Fruit fly (Drosophila melanogaster) S2 (cell line): ENCODE measurements around the gene Hs6st.

Experiments used
- CG8478 ChIP-seq: fragments of >200 bp; optimal IDR thresholded peaks from 2 replicates; lab custom pipeline; 2018
- CTCF ChIP-seq, 2 experiments: fragments of >200 bp; optimal IDR thresholded peaks; 2 replicates each; lab custom pipeline; 2018

DNA sequence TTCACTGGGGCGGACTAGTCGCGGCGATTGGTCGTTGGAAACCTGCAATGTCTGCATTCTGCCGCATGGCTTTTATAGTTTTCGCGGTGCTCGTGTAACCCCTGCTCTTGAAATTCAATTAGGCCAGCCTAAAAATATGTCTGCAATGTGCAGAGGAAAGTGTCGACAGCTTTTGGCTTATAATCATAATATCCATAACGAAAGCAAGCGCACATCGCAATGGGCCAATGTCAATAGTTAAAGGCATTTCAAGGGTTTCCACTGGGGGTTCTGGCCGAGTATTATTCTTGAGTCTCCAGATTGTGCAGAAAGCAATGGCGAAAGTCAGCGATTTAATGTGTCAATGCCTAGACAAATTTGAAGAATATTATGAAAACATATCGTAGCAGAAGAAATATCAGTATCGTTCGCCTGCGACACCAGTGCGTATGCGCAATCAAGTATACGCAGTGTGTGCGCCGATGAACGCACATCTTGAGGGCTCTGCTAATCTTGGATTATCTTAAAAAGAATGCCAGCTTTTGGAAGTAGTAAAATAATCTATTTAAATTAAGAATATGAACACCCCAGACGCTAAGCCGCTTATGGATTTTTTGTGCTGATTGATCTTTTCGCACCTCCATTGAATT is 120.0 kb downstream of the Hs6st start, which contains the start of gene ninaE:
- TF ChIP-seq CTCF (optimal IDR thresholded peaks at IDR 0.05; lab: Kevin White, UChicago) (no peak), CG8478 (lab: Kevin White, UChicago) (no peak)
